Worm (Caenorhabditis elegans) whole organism, L4 larva: ENCODE data around the gene mak-1.

ENCODE experiments used
- ceh-28 ChIP-seq: fragments of 150-350 bp; optimal IDR thresholded peaks from 2 replicates; lab custom pipeline; 2014; ENCODE audit warnings: missing biosample characterization, missing genetic modification reagents, missing genetic modification characterization
- ces-1 ChIP-seq: fragments of 150-350 bp; sonication (generic microtip); optimal IDR thresholded peaks from 4 replicates; lab custom pipeline; 2014; ENCODE audit warnings: missing biosample characterization, missing genetic modification reagents, missing genetic modification characterization
- fkh-10 ChIP-seq: fragments of 150-350 bp; optimal IDR thresholded peaks from 2 replicates; lab custom pipeline; 2014; ENCODE audit warnings: missing biosample characterization, missing genetic modification reagents, missing genetic modification characterization
- fos-1 ChIP-seq: fragments of 150-350 bp; optimal IDR thresholded peaks from 2 replicates; lab custom pipeline; 2014; ENCODE audit warnings: missing biosample characterization, missing genetic modification characterization
- jun-1 ChIP-seq: fragments of 150-350 bp; optimal IDR thresholded peaks from 2 replicates; lab custom pipeline; 2014; ENCODE audit warnings: missing biosample characterization, missing genetic modification reagents, missing genetic modification characterization
- lin-15B ChIP-seq: fragments of 150-350 bp; sonication (generic microtip); optimal IDR thresholded peaks from 3 replicates; lab custom pipeline; 2014; ENCODE audit warnings: missing biosample characterization, missing genetic modification characterization
- lsy-2 ChIP-seq, 2 experiments: fragments of 150-350 bp in 1 of 2; sonication (generic microtip) in 1 of 2; optimal IDR thresholded peaks; 2 replicates each; lab custom pipeline; 2014 to 2017; ENCODE audit warnings: missing biosample characterization in 2 of 2, missing genetic modification characterization in 2 of 2
- mdl-1 ChIP-seq, 2 experiments: fragments of 150-350 bp in 1 of 2; sonication (generic microtip) in 1 of 2; optimal IDR thresholded peaks; 2 replicates each; lab custom pipeline; 2014 to 2017; ENCODE audit warnings: missing biosample characterization in 2 of 2, missing genetic modification characterization in 2 of 2
- nhr-41 ChIP-seq: fragments of 200-800 bp; sonication (Bioruptor generic); IDR thresholded peaks from 2 replicates; pipeline ENCODE4 v1.3.6; 2022; ENCODE audit warnings: missing genetic modification reagents, missing genetic modification characterization, missing compliant biosample characterization
- pqm-1 ChIP-seq: sonication (generic microtip); optimal IDR thresholded peaks from 2 replicates; lab custom pipeline; 2017; ENCODE audit warnings: missing biosample characterization, missing genetic modification characterization
- spr-3 ChIP-seq: fragments of 200-800 bp; sonication (Bioruptor generic); optimal IDR thresholded peaks from 2 replicates; lab custom pipeline; 2018; ENCODE audit warnings: mild to moderate bottlenecking, missing genetic modification characterization, missing compliant biosample characterization
- unc-39 ChIP-seq: sonication (generic microtip); optimal IDR thresholded peaks from 2 replicates; lab custom pipeline; 2017; ENCODE audit warnings: missing biosample characterization, missing genetic modification characterization
- unc-62 ChIP-seq, 3 experiments: fragments of 150-350 bp in 1 of 3; sonication (generic microtip); optimal IDR thresholded peaks in 2 of 3; peaks in 1 of 3; 1 replicate in 1 of 3; 2 replicates in 2 of 3; lab custom pipeline; 2014 to 2017; ENCODE audit warnings: missing biosample characterization in 3 of 3, missing genetic modification characterization in 3 of 3, missing genetic modification reagents in 3 of 3, missing genotype in 1 of 3

DNA sequence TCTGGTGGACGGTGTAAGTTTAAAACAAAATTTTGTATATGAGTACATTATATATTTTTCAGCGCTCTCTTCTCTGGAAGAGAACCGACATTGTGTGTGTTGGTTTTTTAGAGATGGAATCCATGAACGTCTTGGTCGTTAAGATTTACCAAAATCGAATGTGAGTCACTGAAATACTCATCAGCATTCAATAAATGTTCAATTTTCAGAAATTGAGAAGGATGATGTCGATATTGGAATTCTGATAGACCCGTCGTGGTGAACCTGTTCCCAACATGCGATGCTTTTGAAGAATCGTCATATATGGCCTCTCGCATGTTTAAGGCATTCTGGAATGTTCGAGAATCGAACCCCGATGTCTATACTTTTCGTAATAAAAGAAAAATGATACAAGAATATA lies 44.9 kb downstream of the mak-1 start:
- TF ChIP-seq lsy-2 (tag; optimal IDR thresholded peaks at IDR 0.05; lab: Kevin White, UChicago) (no peak), mdl-1 (tag; optimal IDR thresholded peaks at IDR 0.05; lab: Kevin White, UChicago) (no peak), jun-1 (tag; lab: Kevin White, UChicago) (no peak), pqm-1 (no peak), nhr-41 (GFP tag; lab: Robert Waterston, UW) (no peak), fkh-10 (no peak), ceh-28 (tag; lab: Kevin White, UChicago) (no peak), unc-62 (GFP tag; optimal IDR thresholded peaks at IDR 0.05 in 1 of 2; lab: Kevin White, UChicago) (no peak), unc-62 (tag; optimal IDR thresholded peaks at IDR 0.05; lab: Kevin White, UChicago) (no peak), ces-1 (GFP tag; lab: Kevin White, UChicago) (no peak), spr-3 (GFP tag; lab: Kevin White, UChicago) (no peak), fos-1 (no peak), lin-15B (no peak), unc-39 (no peak)
